Worm (Caenorhabditis elegans) whole organism, L1 larva: ENCODE measurements around the gene clec-38.

Experiments used
- C16A3.4 ChIP-seq: fragments of 150-350 bp; optimal IDR thresholded peaks from 2 replicates; lab custom pipeline; 2014; ENCODE audit warnings: missing biosample characterization, missing genetic modification characterization
- aha-1 ChIP-seq: fragments of 150-350 bp; optimal IDR thresholded peaks from 2 replicates; lab custom pipeline; 2014; ENCODE audit warnings: missing biosample characterization, missing genetic modification characterization
- aly-2 ChIP-seq: fragments of 150-350 bp; optimal IDR thresholded peaks from 2 replicates; lab custom pipeline; 2014; ENCODE audit warnings: missing biosample characterization, missing genetic modification characterization
- ama-1 ChIP-seq: fragments of 150-350 bp; optimal IDR thresholded peaks from 2 replicates; lab custom pipeline; 2014
- ceh-63 ChIP-seq: fragments of 200-800 bp; sonication (Bioruptor generic); optimal IDR thresholded peaks from 2 replicates; lab custom pipeline; 2018; ENCODE audit warnings: mild to moderate bottlenecking, missing genetic modification characterization, missing compliant biosample characterization
- ceh-90 ChIP-seq: sonication (generic microtip); optimal IDR thresholded peaks from 2 replicates; lab custom pipeline; 2016; ENCODE audit warnings: missing genetic modification characterization, missing compliant biosample characterization
- ces-1 ChIP-seq: fragments of 150-350 bp; optimal IDR thresholded peaks from 2 replicates; lab custom pipeline; 2014; ENCODE audit warnings: missing biosample characterization, missing genetic modification reagents, missing genetic modification characterization
- dpl-1 ChIP-seq, 3 experiments: fragments of 150-350 bp in 2 of 3; sonication (generic microtip) in 1 of 3; optimal IDR thresholded peaks; 2 replicates each; lab custom pipeline; 2014 to 2017; ENCODE audit warnings: missing biosample characterization in 3 of 3, missing genetic modification characterization in 3 of 3, missing genetic modification reagents in 3 of 3
- dsc-1 ChIP-seq: sonication (generic microtip); optimal IDR thresholded peaks from 2 replicates; lab custom pipeline; 2016; ENCODE audit warnings: mild to moderate bottlenecking, missing genetic modification characterization, missing compliant biosample characterization
- efl-1 ChIP-seq, 4 experiments: fragments of 150-350 bp; optimal IDR thresholded peaks in 3 of 4; peaks in 1 of 4; 1 replicate in 1 of 4; 2 replicates in 3 of 4; lab custom pipeline; 2014; ENCODE audit warnings: missing biosample characterization in 2 of 4, missing genetic modification characterization in 2 of 4, missing genetic modification reagents in 2 of 4
- efl-3 ChIP-seq: fragments of 200-800 bp; sonication (Bioruptor generic); optimal IDR thresholded peaks from 2 replicates; lab custom pipeline; 2018; ENCODE audit warnings: mild to moderate bottlenecking, missing genetic modification characterization, missing compliant biosample characterization
- elt-3 ChIP-seq, 6 experiments: fragments of 150-350 bp in 1 of 6; sonication (generic microtip); optimal IDR thresholded peaks; 2 replicates each; lab custom pipeline; 2017 to 2018; ENCODE audit warnings: missing biosample characterization in 6 of 6, missing genetic modification characterization in 6 of 6, inconsistent platforms in 1 of 6
- ets-5 ChIP-seq: fragments of 200-800 bp; sonication (Bioruptor generic); IDR thresholded peaks from 2 replicates; pipeline ENCODE4 v1.3.6; 2022; ENCODE audit warnings: missing genetic modification characterization, missing compliant biosample characterization
- fkh-4 ChIP-seq: sonication (generic microtip); optimal IDR thresholded peaks from 2 replicates; lab custom pipeline; 2016; ENCODE audit warnings: missing compliant biosample characterization, missing genetic modification characterization, borderline replicate concordance
- hlh-17 ChIP-seq: fragments of 200-800 bp; sonication (Bioruptor generic); optimal IDR thresholded peaks from 2 replicates; lab custom pipeline; 2018; ENCODE audit warnings: missing genetic modification characterization, mild to moderate bottlenecking, missing compliant biosample characterization, moderate library complexity, borderline replicate concordance
- hpl-2 ChIP-seq: fragments of 150-350 bp; optimal IDR thresholded peaks from 2 replicates; lab custom pipeline; 2014; ENCODE audit warnings: missing biosample characterization, missing genetic modification reagents, missing genetic modification characterization
- irx-1 ChIP-seq: sonication (generic microtip); optimal IDR thresholded peaks from 2 replicates; lab custom pipeline; 2016; ENCODE audit warnings: missing genetic modification characterization, missing compliant biosample characterization
- isw-1 ChIP-seq: fragments of 200-800 bp; sonication (Bioruptor generic); IDR thresholded peaks from 2 replicates; pipeline ENCODE4 v1.3.6; 2022; ENCODE audit warnings: missing genetic modification characterization, missing compliant biosample characterization
- jun-1 ChIP-seq: fragments of 150-350 bp; optimal IDR thresholded peaks from 2 replicates; lab custom pipeline; 2014; ENCODE audit warnings: missing biosample characterization, missing genetic modification reagents, missing genetic modification characterization
- lin-14 ChIP-seq: fragments of 200-800 bp; sonication (Bioruptor generic); optimal IDR thresholded peaks from 2 replicates; lab custom pipeline; 2018; ENCODE audit warnings: mild to moderate bottlenecking, missing genetic modification characterization, moderate library complexity, missing compliant biosample characterization
- lin-35 ChIP-seq, 2 experiments: fragments of 150-350 bp; optimal IDR thresholded peaks; 2 replicates each; lab custom pipeline; 2014; ENCODE audit warnings: missing biosample characterization in 2 of 2, missing genetic modification characterization in 2 of 2, missing genetic modification reagents in 2 of 2
- mep-1 ChIP-seq: fragments of 150-350 bp; optimal IDR thresholded peaks from 2 replicates; lab custom pipeline; 2014; ENCODE audit warnings: missing biosample characterization, missing genetic modification characterization
- nhr-19 ChIP-seq: fragments of 200-800 bp; sonication (Bioruptor generic); conservative IDR thresholded peaks from 2 replicates; pipeline ENCODE4 v1.3.6; 2022; ENCODE audit warnings: missing genetic modification characterization, missing compliant biosample characterization
- nhr-47 ChIP-seq: sonication (generic microtip); optimal IDR thresholded peaks from 2 replicates; lab custom pipeline; 2016; ENCODE audit warnings: mild to moderate bottlenecking, missing genetic modification characterization, moderate library complexity, missing compliant biosample characterization
- nhr-90 ChIP-seq: sonication (generic microtip); optimal IDR thresholded peaks from 2 replicates; lab custom pipeline; 2016; ENCODE audit warnings: mild to moderate bottlenecking, missing genetic modification characterization, missing compliant biosample characterization; ENCODE audit not compliant: poor library complexity
- rnt-1 ChIP-seq: sonication (generic microtip); optimal IDR thresholded peaks from 2 replicates; lab custom pipeline; 2016; ENCODE audit warnings: mild to moderate bottlenecking, missing genetic modification characterization, moderate library complexity, missing compliant biosample characterization
- unc-30 ChIP-seq: sonication (generic microtip); optimal IDR thresholded peaks from 2 replicates; lab custom pipeline; 2017; ENCODE audit warnings: missing biosample characterization, missing genetic modification characterization
- unc-86 ChIP-seq: sonication (generic microtip); optimal IDR thresholded peaks from 2 replicates; lab custom pipeline; 2016; ENCODE audit warnings: missing genetic modification characterization, missing compliant biosample characterization
- unc-98 ChIP-seq: fragments of 200-800 bp; sonication (Bioruptor generic); IDR thresholded peaks from 2 replicates; pipeline ENCODE4 v1.3.6; 2022; ENCODE audit warnings: missing genetic modification characterization, missing compliant biosample characterization
- vab-15 ChIP-seq: sonication (generic microtip); optimal IDR thresholded peaks from 2 replicates; lab custom pipeline; 2017; ENCODE audit warnings: missing genotype, mild to moderate bottlenecking, missing genetic modification characterization, missing compliant biosample characterization
- zip-4 ChIP-seq: fragments of 200-800 bp; sonication (Bioruptor generic); optimal IDR thresholded peaks from 2 replicates; lab custom pipeline; 2018; ENCODE audit warnings: mild to moderate bottlenecking, missing genetic modification characterization, moderate library complexity, missing compliant biosample characterization
- ztf-11 ChIP-seq, 2 experiments: sonication (generic microtip); optimal IDR thresholded peaks; 2 replicates each; lab custom pipeline; 2016 to 2017; ENCODE audit warnings: missing genetic modification characterization in 2 of 2, missing biosample characterization in 1 of 2, missing compliant biosample characterization in 1 of 2
- ztf-4 ChIP-seq: fragments of 150-350 bp; optimal IDR thresholded peaks from 2 replicates; lab custom pipeline; 2014; ENCODE audit warnings: missing biosample characterization, missing genetic modification characterization

clec-38 gene

ce11 chrV:16739100-16739499 lies 3.7 kb upstream of the clec-38 start, which contains the start of the genes clec-29 and clec-39:
Gene clec-29, minus strand, starts transcription at chrV:16739200.
Gene clec-39, plus strand, starts transcription at chrV:16739268.
- TF ChIP-seq nhr-47 (tag; lab: Kevin White, UChicago): no peak
- no peak for TF ChIP-seq ces-1 (GFP tag; lab: Kevin White, UChicago)
- TF ChIP-seq C16A3.4: no peak
- no peak for TF ChIP-seq ceh-90 (tag; lab: Kevin White, UChicago)
- TF ChIP-seq aha-1 (tag; lab: Kevin White, UChicago): no peak
- no peak for TF ChIP-seq irx-1 (tag; lab: Kevin White, UChicago)
- TF ChIP-seq aly-2 (tag; lab: Kevin White, UChicago): no peak
- TF ChIP-seq isw-1: no peak
- TF ChIP-seq unc-30 (tag; lab: Kevin White, UChicago): no peak
- no peak for TF ChIP-seq lin-35 (GFP tag; optimal IDR thresholded peaks at IDR 0.05; lab: Kevin White, UChicago)
- no peak for TF ChIP-seq vab-15 (tag; lab: Kevin White, UChicago)
- TF ChIP-seq rnt-1 (tag; lab: Kevin White, UChicago): no peak
- TF ChIP-seq jun-1 (tag; lab: Kevin White, UChicago): no peak
- TF ChIP-seq nhr-90 (tag; lab: Kevin White, UChicago): no peak
- no peak for TF ChIP-seq unc-98 (GFP tag; lab: Robert Waterston, UW)
- TF ChIP-seq lin-14 (GFP tag; lab: Kevin White, UChicago): no peak
- TF ChIP-seq ceh-63: no peak
- no peak for TF ChIP-seq fkh-4 (tag; lab: Kevin White, UChicago)
- TF ChIP-seq ets-5 (GFP tag; lab: Robert Waterston, UW): no peak

- TF ChIP-seq hlh-17: no peak
- TF ChIP-seq hpl-2: no peak
- TF ChIP-seq ztf-4: no peak
- TF ChIP-seq dpl-1 (GFP tag; optimal IDR thresholded peaks at IDR 0.05; lab: Kevin White, UChicago): no peak
- TF ChIP-seq ztf-11 (tag; optimal IDR thresholded peaks at IDR 0.05; lab: Kevin White, UChicago): no peak
- TF ChIP-seq mep-1 (tag; lab: Kevin White, UChicago): no peak
- TF ChIP-seq unc-30 (tag; lab: Kevin White, UChicago): no peak
- no peak for TF ChIP-seq irx-1 (tag; lab: Kevin White, UChicago)
- TF ChIP-seq unc-86 (tag; lab: Kevin White, UChicago): no peak
- no peak for TF ChIP-seq efl-3 (GFP tag; lab: Kevin White, UChicago)
- TF ChIP-seq ceh-63: no peak
- no peak for TF ChIP-seq elt-3 (tag; optimal IDR thresholded peaks at IDR 0.05; lab: Kevin White, UChicago)
- TF ChIP-seq aly-2 (tag; lab: Kevin White, UChicago): no peak
- TF ChIP-seq, all 84 proteins: peak for 0
These were observed 1.7 kb downstream of the clec-38 start, which contains the start of gene T25E12.16 for ce11 chrV:16733681-16734080. Gene T25E12.16, minus strand, starts transcription at chrV:16733781.

ce11 chrV:16731600-16731999 lies 3.8 kb downstream of the clec-38 start, which contains the start of gene srz-100:
Gene srz-100, plus strand, starts transcription at chrV:16731900.
- no peak for TF ChIP-seq irx-1 (tag; lab: Kevin White, UChicago)
- no peak for TF ChIP-seq efl-1 (optimal IDR thresholded peaks at IDR 0.05; lab: Kevin White, UChicago)
- peak in 1 of 2 experiments; percentile 39 for TF ChIP-seq efl-1 (GFP tag; optimal IDR thresholded peaks at IDR 0.05 in 1 of 2; lab: Kevin White, UChicago)
- TF ChIP-seq, all 84 proteins: peak for 1

- TF ChIP-seq vab-15 (tag; lab: Kevin White, UChicago) (no peak), nhr-19 (no peak), unc-30 (tag; lab: Kevin White, UChicago) (no peak), dsc-1 (tag; lab: Kevin White, UChicago) (no peak), zip-4 (GFP tag; lab: Kevin White, UChicago) (no peak), ztf-11 (tag; optimal IDR thresholded peaks at IDR 0.05; lab: Kevin White, UChicago) (no peak), ama-1 (lab: Kevin White, UChicago) (no peak)
These were observed 5.5 kb downstream of the clec-38 start, which contains the start of gene srz-99 for ce11 chrV:16729961-16730360. Gene srz-99, plus strand, starts transcription at chrV:16730261.
